Worm (Caenorhabditis elegans) whole organism, L1 larva: ENCODE data around the gene T16G12.7.
A peak's percentile ranks its signal among the peaks of the same experiment; 100 is the strongest.
"Not testable (repeated sequence)": the region's sequence is repeated elsewhere in the genome, so short reads cannot be mapped to it uniquely, and the experiment has no call there.

ENCODE experiments used
- C16A3.4 ChIP-seq: fragments of 150-350 bp; optimal IDR thresholded peaks from 2 replicates; lab custom pipeline; 2014; ENCODE audit warnings: missing biosample characterization, missing genetic modification characterization
- C34B4.2 ChIP-seq: sonication (generic microtip); optimal IDR thresholded peaks from 2 replicates; lab custom pipeline; 2017; ENCODE audit warnings: mild to moderate bottlenecking, missing genetic modification characterization, missing compliant biosample characterization
- F16B12.6 ChIP-seq: fragments of 150-350 bp; optimal IDR thresholded peaks from 2 replicates; lab custom pipeline; 2014; ENCODE audit warnings: missing biosample characterization, missing genetic modification characterization
- ama-1 ChIP-seq: fragments of 150-350 bp; optimal IDR thresholded peaks from 2 replicates; lab custom pipeline; 2014
- dpl-1 ChIP-seq, 3 experiments: fragments of 150-350 bp in 2 of 3; sonication (generic microtip) in 1 of 3; optimal IDR thresholded peaks; 2 replicates each; lab custom pipeline; 2014 to 2017; ENCODE audit warnings: missing biosample characterization in 3 of 3, missing genetic modification characterization in 3 of 3, missing genetic modification reagents in 3 of 3
- efl-3 ChIP-seq: fragments of 200-800 bp; sonication (Bioruptor generic); optimal IDR thresholded peaks from 2 replicates; lab custom pipeline; 2018; ENCODE audit warnings: mild to moderate bottlenecking, missing genetic modification characterization, missing compliant biosample characterization
- egl-13 ChIP-seq: sonication (generic microtip); optimal IDR thresholded peaks from 2 replicates; lab custom pipeline; 2016; ENCODE audit warnings: missing genotype, missing genetic modification reagents, missing genetic modification characterization, missing compliant biosample characterization
- egl-27 ChIP-seq, 2 experiments: fragments of 150-350 bp in 1 of 2; sonication (generic microtip); optimal IDR thresholded peaks; 3 replicates each; lab custom pipeline; 2017 to 2018; ENCODE audit warnings: missing biosample characterization in 2 of 2, missing genetic modification characterization in 2 of 2, missing genetic modification reagents in 2 of 2
- elt-2 ChIP-seq: sonication (generic microtip); optimal IDR thresholded peaks from 2 replicates; lab custom pipeline; 2016; ENCODE audit warnings: missing genetic modification characterization, mild to moderate bottlenecking, inconsistent platforms, missing compliant biosample characterization, missing genetic modification reagents
- ets-5 ChIP-seq: fragments of 200-800 bp; sonication (Bioruptor generic); IDR thresholded peaks from 2 replicates; pipeline ENCODE4 v1.3.6; 2022; ENCODE audit warnings: missing genetic modification characterization, missing compliant biosample characterization
- fkh-8 ChIP-seq: sonication (generic microtip); optimal IDR thresholded peaks from 2 replicates; lab custom pipeline; 2016; ENCODE audit warnings: mild to moderate bottlenecking, missing genetic modification characterization, missing compliant biosample characterization
- fos-1 ChIP-seq: fragments of 150-350 bp; optimal IDR thresholded peaks from 2 replicates; lab custom pipeline; 2014; ENCODE audit warnings: missing biosample characterization, missing genetic modification characterization
- hlh-17 ChIP-seq: fragments of 200-800 bp; sonication (Bioruptor generic); optimal IDR thresholded peaks from 2 replicates; lab custom pipeline; 2018; ENCODE audit warnings: missing genetic modification characterization, mild to moderate bottlenecking, missing compliant biosample characterization, moderate library complexity, borderline replicate concordance
- hlh-4 ChIP-seq: sonication (generic microtip); optimal IDR thresholded peaks from 2 replicates; lab custom pipeline; 2016; ENCODE audit warnings: mild to moderate bottlenecking, missing genetic modification characterization, missing compliant biosample characterization
- hpl-2 ChIP-seq: fragments of 150-350 bp; optimal IDR thresholded peaks from 2 replicates; lab custom pipeline; 2014; ENCODE audit warnings: missing biosample characterization, missing genetic modification reagents, missing genetic modification characterization
- irx-1 ChIP-seq: sonication (generic microtip); optimal IDR thresholded peaks from 2 replicates; lab custom pipeline; 2016; ENCODE audit warnings: missing genetic modification characterization, missing compliant biosample characterization
- jun-1 ChIP-seq: fragments of 150-350 bp; optimal IDR thresholded peaks from 2 replicates; lab custom pipeline; 2014; ENCODE audit warnings: missing biosample characterization, missing genetic modification reagents, missing genetic modification characterization
- lin-13 ChIP-seq: fragments of 150-350 bp; optimal IDR thresholded peaks from 2 replicates; lab custom pipeline; 2014; ENCODE audit warnings: missing biosample characterization, missing genetic modification reagents, missing genetic modification characterization
- lin-14 ChIP-seq: fragments of 200-800 bp; sonication (Bioruptor generic); optimal IDR thresholded peaks from 2 replicates; lab custom pipeline; 2018; ENCODE audit warnings: mild to moderate bottlenecking, missing genetic modification characterization, moderate library complexity, missing compliant biosample characterization
- lin-35 ChIP-seq, 2 experiments: fragments of 150-350 bp; optimal IDR thresholded peaks; 2 replicates each; lab custom pipeline; 2014; ENCODE audit warnings: missing biosample characterization in 2 of 2, missing genetic modification characterization in 2 of 2, missing genetic modification reagents in 2 of 2
- lir-3 ChIP-seq: sonication (generic microtip); optimal IDR thresholded peaks from 2 replicates; lab custom pipeline; 2016; ENCODE audit warnings: mild to moderate bottlenecking, missing genetic modification characterization, moderate library complexity, missing compliant biosample characterization; ENCODE audit not compliant: poor library complexity
- mef-2 ChIP-seq: fragments of 150-350 bp; optimal IDR thresholded peaks from 2 replicates; lab custom pipeline; 2014; ENCODE audit warnings: missing biosample characterization, missing genetic modification characterization
- mep-1 ChIP-seq: fragments of 150-350 bp; optimal IDR thresholded peaks from 2 replicates; lab custom pipeline; 2014; ENCODE audit warnings: missing biosample characterization, missing genetic modification characterization
- nhr-12 ChIP-seq: sonication (generic microtip); optimal IDR thresholded peaks from 2 replicates; lab custom pipeline; 2017; ENCODE audit warnings: missing biosample characterization, missing genetic modification characterization
- nhr-71 ChIP-seq: sonication (generic microtip); optimal IDR thresholded peaks from 2 replicates; lab custom pipeline; 2016; ENCODE audit warnings: mild to moderate bottlenecking, missing genetic modification characterization, moderate library complexity, missing compliant biosample characterization
- nhr-76 ChIP-seq: sonication (generic microtip); optimal IDR thresholded peaks from 2 replicates; lab custom pipeline; 2017; ENCODE audit warnings: missing biosample characterization, missing genetic modification characterization
- nhr-85 ChIP-seq: sonication (generic microtip); peaks from one replicate; lab custom pipeline; 2016; ENCODE audit warnings: missing genetic modification characterization, inconsistent platforms, missing compliant biosample characterization
- nhr-90 ChIP-seq: sonication (generic microtip); optimal IDR thresholded peaks from 2 replicates; lab custom pipeline; 2016; ENCODE audit warnings: mild to moderate bottlenecking, missing genetic modification characterization, missing compliant biosample characterization; ENCODE audit not compliant: poor library complexity
- pax-3 ChIP-seq: fragments of 200-800 bp; sonication (Bioruptor generic); optimal IDR thresholded peaks from 2 replicates; lab custom pipeline; 2018; ENCODE audit warnings: mild to moderate bottlenecking, missing genetic modification characterization, moderate library complexity, missing compliant biosample characterization
- pqm-1 ChIP-seq: sonication (generic microtip); optimal IDR thresholded peaks from 3 replicates; lab custom pipeline; 2017; ENCODE audit warnings: missing biosample characterization, missing genetic modification characterization
- skn-1 ChIP-seq: fragments of 150-350 bp; optimal IDR thresholded peaks from 2 replicates; lab custom pipeline; 2014; ENCODE audit warnings: missing biosample characterization, missing genetic modification characterization
- snpc-4 ChIP-seq: fragments of 150-350 bp; optimal IDR thresholded peaks from 2 replicates; lab custom pipeline; 2014; ENCODE audit warnings: missing biosample characterization, missing genetic modification characterization
- sup-37 ChIP-seq: fragments of 200-800 bp; sonication (Bioruptor generic); optimal IDR thresholded peaks from 2 replicates; lab custom pipeline; 2018; ENCODE audit warnings: mild to moderate bottlenecking, missing genetic modification characterization, missing compliant biosample characterization
- tlp-1 ChIP-seq: fragments of 150-350 bp; optimal IDR thresholded peaks from 2 replicates; lab custom pipeline; 2014; ENCODE audit warnings: missing biosample characterization, missing genetic modification characterization
- unc-130 ChIP-seq: fragments of 150-350 bp; optimal IDR thresholded peaks from 2 replicates; lab custom pipeline; 2017; ENCODE audit warnings: missing biosample characterization, missing genetic modification characterization, inconsistent platforms
- unc-30 ChIP-seq: sonication (generic microtip); optimal IDR thresholded peaks from 2 replicates; lab custom pipeline; 2017; ENCODE audit warnings: missing biosample characterization, missing genetic modification characterization
- unc-86 ChIP-seq: sonication (generic microtip); optimal IDR thresholded peaks from 2 replicates; lab custom pipeline; 2016; ENCODE audit warnings: missing genetic modification characterization, missing compliant biosample characterization
- unc-98 ChIP-seq: fragments of 200-800 bp; sonication (Bioruptor generic); IDR thresholded peaks from 2 replicates; pipeline ENCODE4 v1.3.6; 2022; ENCODE audit warnings: missing genetic modification characterization, missing compliant biosample characterization
- vab-15 ChIP-seq: sonication (generic microtip); optimal IDR thresholded peaks from 2 replicates; lab custom pipeline; 2017; ENCODE audit warnings: missing genotype, mild to moderate bottlenecking, missing genetic modification characterization, missing compliant biosample characterization

The T16G12.7 gene

ce11 chrIII:10057518-10057917 lies 17.6 kb upstream of the T16G12.7 start, which contains the start of gene T16G12.4:
Gene T16G12.4 (plus strand): TSS chrIII:10057818.
- no peak for TF ChIP-seq skn-1 (tag; lab: Kevin White, UChicago)
- no peak for TF ChIP-seq mef-2 (tag; lab: Kevin White, UChicago)
- TF ChIP-seq unc-130 (tag; lab: Kevin White, UChicago) = no peak
- TF ChIP-seq elt-2 (tag; lab: Kevin White, UChicago) = no peak
- no peak for TF ChIP-seq C16A3.4 (tag; lab: Kevin White, UChicago)
- TF ChIP-seq C34B4.2 = no peak
- TF ChIP-seq nhr-76 = no peak
- no peak for TF ChIP-seq pax-3
- TF ChIP-seq snpc-4 (tag; lab: Kevin White, UChicago) = no peak
- no peak for TF ChIP-seq fos-1 (tag; lab: Kevin White, UChicago)
- TF ChIP-seq irx-1 (tag; lab: Kevin White, UChicago) = no peak
- TF ChIP-seq ets-5 = no peak
- TF ChIP-seq dpl-1 (GFP tag; optimal IDR thresholded peaks at IDR 0.05; lab: Kevin White, UChicago) = no peak
- TF ChIP-seq lir-3 (tag; lab: Kevin White, UChicago) = no peak
- TF ChIP-seq unc-86 (tag; lab: Kevin White, UChicago) = no peak
- no peak for TF ChIP-seq egl-13 (tag; lab: Kevin White, UChicago)

- TF ChIP-seq nhr-85 (tag; lab: Kevin White, UChicago) (no peak), unc-98 (no peak), egl-27 (tag; optimal IDR thresholded peaks at IDR 0.05; lab: Kevin White, UChicago) (no peak), lir-3 (tag; lab: Kevin White, UChicago) (no peak), hpl-2 (GFP tag; lab: Kevin White, UChicago) (no peak), hlh-17 (GFP tag; lab: Kevin White, UChicago) (no peak), vab-15 (tag; lab: Kevin White, UChicago) (no peak)
Observed at ce11 chrIII:10056033-10056432, 16.1 kb upstream of the T16G12.7 start, which contains the start of gene T16G12.10. Gene T16G12.10 (minus strand): TSS chrIII:10056133.

- TF ChIP-seq hlh-4 (tag; lab: Kevin White, UChicago); unc-30 (tag; lab: Kevin White, UChicago); nhr-76: not testable (repeated sequence)
Observed at ce11 chrIII:10053312-10053711, 13.4 kb upstream of the T16G12.7 start, which contains the start of gene T16G12.12. Gene T16G12.12 (plus strand): TSS chrIII:10053612.

ce11 chrIII:10050321-10050720 lies 10.4 kb upstream of the T16G12.7 start, which contains the start of gene T16G12.3:
Gene T16G12.3 (plus strand): TSS chrIII:10050621.
- TF ChIP-seq F16B12.6; mep-1 (tag; lab: Kevin White, UChicago); hlh-4 (tag; lab: Kevin White, UChicago): not testable (repeated sequence)

- TF ChIP-seq lin-14 (no peak), tlp-1 (tag; lab: Kevin White, UChicago) (no peak), fos-1 (tag; lab: Kevin White, UChicago) (no peak), elt-2 (tag; lab: Kevin White, UChicago) (peak; percentile 61)
- TF ChIP-seq, all 84 proteins: peak for 1
Observed at ce11 chrIII:10049682-10050081, 9.8 kb upstream of the T16G12.7 start, which contains the start of gene T16G12.1. Gene T16G12.1 (minus strand): TSS chrIII:10049857.

- TF ChIP-seq sup-37 (GFP tag; lab: Kevin White, UChicago) (no peak), nhr-90 (tag; lab: Kevin White, UChicago) (no peak), efl-3 (GFP tag; lab: Kevin White, UChicago) (no peak), jun-1 (no peak), nhr-71 (peak; percentile 12), fkh-8 (tag; lab: Kevin White, UChicago) (peak; percentile 41), pqm-1 (tag; lab: Kevin White, UChicago) (no peak), ama-1 (no peak), lin-35 (GFP tag; optimal IDR thresholded peaks at IDR 0.05; lab: Kevin White, UChicago) (no peak), nhr-12 (tag; lab: Kevin White, UChicago) (no peak), lin-13 (GFP tag; lab: Kevin White, UChicago) (no peak)
Observed at ce11 chrIII:10037150-10037549, 2.8 kb downstream of the T16G12.7 start, which contains the start of gene M04D8.7. Gene M04D8.7 (plus strand): TSS chrIII:10037450.
